Worm (Caenorhabditis elegans) whole organism, late embryonic: ENCODE measurements around the gene cest-26.
A peak's percentile ranks its signal among the peaks of the same experiment; 100 is the strongest.

ENCODE experiments used
- C08G9.2 ChIP-seq: sonication (generic microtip); optimal IDR thresholded peaks from 2 replicates; lab custom pipeline; 2016; ENCODE audit warnings: mild to moderate bottlenecking, missing genetic modification characterization, moderate library complexity, missing compliant biosample characterization
- F13H6.1 ChIP-seq: sonication (generic microtip); optimal IDR thresholded peaks from 2 replicates; lab custom pipeline; 2016; ENCODE audit warnings: missing genetic modification characterization, missing compliant biosample characterization
- K02D7.2 ChIP-seq: sonication (generic microtip); optimal IDR thresholded peaks from 2 replicates; lab custom pipeline; 2017; ENCODE audit warnings: mild to moderate bottlenecking, missing genetic modification characterization, missing compliant biosample characterization
- K09A11.1 ChIP-seq: sonication (generic microtip); optimal IDR thresholded peaks from 2 replicates; lab custom pipeline; 2017; ENCODE audit warnings: antibody characterized with exemption, mild to moderate bottlenecking, missing genetic modification characterization, missing compliant biosample characterization; ENCODE audit not compliant: insufficient read depth
- T23F11.4 ChIP-seq: fragments of 200-800 bp; sonication (Bioruptor generic); optimal IDR thresholded peaks from 2 replicates; lab custom pipeline; 2018; ENCODE audit warnings: mild to moderate bottlenecking, missing genetic modification characterization, missing compliant biosample characterization
- ahr-1 ChIP-seq: sonication (generic microtip); optimal IDR thresholded peaks from 2 replicates; lab custom pipeline; 2016; ENCODE audit warnings: missing genetic modification characterization, missing compliant biosample characterization
- ceh-18 ChIP-seq: sonication (generic microtip); optimal IDR thresholded peaks from 2 replicates; lab custom pipeline; 2016; ENCODE audit warnings: missing genetic modification characterization, missing compliant biosample characterization
- ceh-19 ChIP-seq: fragments of 200-800 bp; sonication (Bioruptor generic); optimal IDR thresholded peaks from 2 replicates; lab custom pipeline; 2018; ENCODE audit warnings: mild to moderate bottlenecking, missing genetic modification characterization, missing compliant biosample characterization
- ceh-2 ChIP-seq: sonication (generic microtip); optimal IDR thresholded peaks from 2 replicates; lab custom pipeline; 2016; ENCODE audit warnings: missing genotype, missing genetic modification characterization, missing compliant biosample characterization
- ceh-30 ChIP-seq: fragments of 150-350 bp; optimal IDR thresholded peaks from 2 replicates; lab custom pipeline; 2014; ENCODE audit warnings: missing biosample characterization, missing genetic modification characterization
- ceh-34 ChIP-seq: sonication (generic microtip); optimal IDR thresholded peaks from 2 replicates; lab custom pipeline; 2016; ENCODE audit warnings: mild to moderate bottlenecking, missing genetic modification characterization, missing compliant biosample characterization
- ceh-6 ChIP-seq: fragments of 200-800 bp; sonication (Bioruptor generic); optimal IDR thresholded peaks from 2 replicates; lab custom pipeline; 2018; ENCODE audit warnings: mild to moderate bottlenecking, missing genetic modification characterization, missing compliant biosample characterization
- che-1 ChIP-seq: sonication (generic microtip); optimal IDR thresholded peaks from 2 replicates; lab custom pipeline; 2016; ENCODE audit warnings: mild to moderate bottlenecking, missing genetic modification characterization, missing compliant biosample characterization
- elt-2 ChIP-seq: sonication (generic microtip); optimal IDR thresholded peaks from 2 replicates; lab custom pipeline; 2016; ENCODE audit warnings: missing genetic modification reagents, missing genetic modification characterization, missing compliant biosample characterization
- eyg-1 ChIP-seq: sonication (generic microtip); optimal IDR thresholded peaks from 2 replicates; lab custom pipeline; 2016; ENCODE audit warnings: missing genotype, missing genetic modification characterization, missing compliant biosample characterization
- fax-1 ChIP-seq: sonication (generic microtip); optimal IDR thresholded peaks from 2 replicates; lab custom pipeline; 2016; ENCODE audit warnings: missing genotype, missing genetic modification characterization, missing compliant biosample characterization
- gmeb-2 ChIP-seq: sonication (generic microtip); optimal IDR thresholded peaks from 2 replicates; lab custom pipeline; 2016; ENCODE audit warnings: missing genetic modification characterization, inconsistent platforms, missing compliant biosample characterization
- hlh-30 ChIP-seq: sonication (generic microtip); optimal IDR thresholded peaks from 2 replicates; lab custom pipeline; 2017; ENCODE audit warnings: antibody characterized with exemption, missing genetic modification characterization, missing compliant biosample characterization; ENCODE audit not compliant: insufficient read depth
- hlh-6 ChIP-seq: sonication (generic microtip); optimal IDR thresholded peaks from 2 replicates; lab custom pipeline; 2016; ENCODE audit warnings: missing genotype, missing genetic modification characterization, missing compliant biosample characterization
- lin-11 ChIP-seq: fragments of 200-800 bp; sonication (Bioruptor generic); optimal IDR thresholded peaks from 2 replicates; lab custom pipeline; 2018; ENCODE audit warnings: mild to moderate bottlenecking, missing genetic modification characterization, missing compliant biosample characterization
- mec-3 ChIP-seq: sonication (generic microtip); optimal IDR thresholded peaks from 2 replicates; lab custom pipeline; 2016; ENCODE audit warnings: borderline replicate concordance, missing genetic modification characterization, missing compliant biosample characterization
- nfya-1 ChIP-seq: sonication (generic microtip); optimal IDR thresholded peaks from 2 replicates; lab custom pipeline; 2017; ENCODE audit warnings: missing genetic modification characterization, mild to moderate bottlenecking, missing compliant biosample characterization, antibody characterized with exemption, moderate library complexity
- npax-4 ChIP-seq: sonication (generic microtip); optimal IDR thresholded peaks from 2 replicates; lab custom pipeline; 2016; ENCODE audit warnings: missing genetic modification characterization, missing compliant biosample characterization
- pat-9 ChIP-seq: fragments of 200-800 bp; sonication (Bioruptor generic); optimal IDR thresholded peaks from 2 replicates; lab custom pipeline; 2018; ENCODE audit warnings: mild to moderate bottlenecking, missing genetic modification characterization, moderate library complexity, missing compliant biosample characterization
- pha-2 ChIP-seq: sonication (generic microtip); optimal IDR thresholded peaks from 2 replicates; lab custom pipeline; 2017; ENCODE audit warnings: mild to moderate bottlenecking, missing genetic modification characterization, missing compliant biosample characterization
- pqm-1 ChIP-seq: sonication (generic microtip); optimal IDR thresholded peaks from 2 replicates; lab custom pipeline; 2016; ENCODE audit warnings: missing genetic modification characterization, missing compliant biosample characterization
- pros-1 ChIP-seq: fragments of 150-350 bp; optimal IDR thresholded peaks from 2 replicates; lab custom pipeline; 2014; ENCODE audit warnings: missing biosample characterization, missing genetic modification reagents, missing genetic modification characterization
- ref-2 ChIP-seq: sonication (generic microtip); optimal IDR thresholded peaks from 2 replicates; lab custom pipeline; 2016; ENCODE audit warnings: missing genetic modification characterization, missing compliant biosample characterization
- sox-2 ChIP-seq: fragments of 200-800 bp; sonication (Bioruptor generic); IDR thresholded peaks from 2 replicates; pipeline ENCODE4 v1.3.6; 2022; ENCODE audit warnings: missing genetic modification reagents, missing genetic modification characterization, missing compliant biosample characterization
- unc-3 ChIP-seq, 2 experiments: fragments of 200-800 bp in 1 of 2; sonication (Bioruptor generic) in 1 of 2; sonication (generic microtip) in 1 of 2; conservative IDR thresholded peaks in 1 of 2; optimal IDR thresholded peaks in 1 of 2; 2 replicates each; pipeline versions ENCODE4 v1.3.6 to Lab custom; 2016 to 2022; ENCODE audit warnings: missing compliant biosample characterization in 2 of 2, missing genetic modification characterization in 2 of 2, missing genetic modification reagents in 1 of 2
- unc-86 ChIP-seq: sonication (generic microtip); optimal IDR thresholded peaks from 2 replicates; lab custom pipeline; 2016; ENCODE audit warnings: missing genetic modification characterization, missing compliant biosample characterization
- zip-5 ChIP-seq: sonication (generic microtip); optimal IDR thresholded peaks from 2 replicates; lab custom pipeline; 2016; ENCODE audit warnings: missing genetic modification characterization, missing compliant biosample characterization
- ztf-16 ChIP-seq: sonication (generic microtip); optimal IDR thresholded peaks from 2 replicates; lab custom pipeline; 2017; ENCODE audit warnings: missing genetic modification characterization, missing compliant biosample characterization

The cest-26 gene

DNA sequence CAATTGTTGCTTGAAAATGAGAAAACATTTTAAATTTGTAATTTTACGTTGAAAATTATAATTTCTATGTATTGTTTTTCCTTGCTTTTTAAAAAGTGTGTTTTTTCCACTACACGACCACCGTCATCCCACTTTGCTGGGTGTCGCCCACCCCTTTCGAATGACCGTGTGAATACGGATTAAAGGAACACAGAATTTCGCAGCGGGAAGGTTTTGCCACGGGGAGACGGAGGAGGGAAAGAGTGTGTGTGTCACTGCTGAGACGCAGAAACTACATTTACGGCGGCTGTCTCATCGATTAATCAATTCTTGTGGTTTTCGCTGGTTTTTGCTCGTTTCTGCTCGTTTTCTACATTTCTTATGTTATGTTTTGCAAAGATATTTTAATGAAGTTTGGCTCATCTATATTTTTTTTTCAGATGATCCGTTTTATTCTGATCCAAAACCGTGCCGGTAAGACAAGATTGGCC, 20.4 kb upstream of the cest-26 start, which contains the start of gene aps-2 (continued):
- TF ChIP-seq zip-5 (tag; lab: Kevin White, UChicago): no peak
- no peak for TF ChIP-seq eyg-1 (tag; lab: Kevin White, UChicago)
- TF ChIP-seq npax-4 (tag; lab: Kevin White, UChicago): no peak
- no peak for TF ChIP-seq ref-2 (tag; lab: Kevin White, UChicago)
- no peak for TF ChIP-seq C08G9.2 (tag; lab: Kevin White, UChicago)
- TF ChIP-seq gmeb-2 (tag; lab: Kevin White, UChicago): no peak
- TF ChIP-seq unc-86 (tag; lab: Kevin White, UChicago): no peak
- TF ChIP-seq hlh-6 (tag; lab: Kevin White, UChicago): no peak
- TF ChIP-seq ceh-2 (tag; lab: Kevin White, UChicago): peak; percentile 32
- TF ChIP-seq pat-9 (tag; lab: Kevin White, UChicago): no peak
- TF ChIP-seq K02D7.2 (tag; lab: Kevin White, UChicago): no peak
- no peak for TF ChIP-seq ztf-16 (tag; lab: Kevin White, UChicago)
- peak; percentile 4 for TF ChIP-seq ceh-18 (tag; lab: Kevin White, UChicago)
- TF ChIP-seq ceh-19: no peak

DNA sequence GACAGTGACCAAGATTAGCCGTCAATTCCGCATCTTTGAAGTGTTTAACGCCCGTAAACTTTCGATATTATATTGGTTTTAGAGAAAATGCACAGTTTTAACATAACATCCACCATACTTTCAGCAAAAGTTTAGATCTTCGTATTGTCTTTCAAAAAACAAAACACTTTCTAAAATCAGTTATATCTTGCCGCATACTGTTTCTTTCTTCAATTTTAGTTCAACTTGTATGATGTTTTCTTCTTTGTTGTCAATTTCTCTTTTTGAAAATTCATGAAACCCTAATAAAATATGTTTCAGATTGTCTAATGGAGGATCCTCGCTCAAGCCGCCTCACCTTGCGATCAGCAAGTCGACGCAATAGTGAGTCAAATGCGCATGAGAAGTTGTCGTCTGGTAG, 16.4 kb upstream of the cest-26 start, which contains the start of gene F02E8.4:
F02E8.4 (plus strand) TSS at position 301 of the 400 bp plus-strand sequence.
- TF ChIP-seq gmeb-2 (tag; lab: Kevin White, UChicago) (no peak), che-1 (tag; lab: Kevin White, UChicago) (no peak), ahr-1 (tag; lab: Kevin White, UChicago) (no peak), pqm-1 (tag; lab: Kevin White, UChicago) (no peak), mec-3 (no peak), sox-2 (GFP tag; lab: Robert Waterston, UW) (no peak), hlh-30 (tag; lab: Kevin White, UChicago) (no peak)

DNA sequence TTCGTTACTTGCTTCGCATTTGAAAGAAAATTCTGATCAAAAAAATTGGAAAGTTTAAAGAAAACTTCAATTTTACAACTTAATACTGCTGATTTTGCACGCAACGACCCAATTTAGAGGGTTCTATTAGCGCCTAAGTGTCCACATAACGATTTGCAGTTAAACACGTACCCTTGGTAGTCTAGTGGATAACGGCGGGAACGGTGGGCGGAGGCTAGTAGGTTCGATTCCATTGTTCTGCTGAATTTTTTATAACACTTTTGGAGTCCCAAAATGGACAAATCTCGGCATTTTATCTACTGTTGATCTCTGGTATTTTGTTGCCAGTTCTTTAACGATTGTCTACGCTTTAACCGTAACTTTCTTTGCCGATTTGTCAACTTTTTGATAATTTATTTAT, 15.6 kb upstream of the cest-26 start:
- TF ChIP-seq hlh-30 (tag; lab: Kevin White, UChicago): no peak

DNA sequence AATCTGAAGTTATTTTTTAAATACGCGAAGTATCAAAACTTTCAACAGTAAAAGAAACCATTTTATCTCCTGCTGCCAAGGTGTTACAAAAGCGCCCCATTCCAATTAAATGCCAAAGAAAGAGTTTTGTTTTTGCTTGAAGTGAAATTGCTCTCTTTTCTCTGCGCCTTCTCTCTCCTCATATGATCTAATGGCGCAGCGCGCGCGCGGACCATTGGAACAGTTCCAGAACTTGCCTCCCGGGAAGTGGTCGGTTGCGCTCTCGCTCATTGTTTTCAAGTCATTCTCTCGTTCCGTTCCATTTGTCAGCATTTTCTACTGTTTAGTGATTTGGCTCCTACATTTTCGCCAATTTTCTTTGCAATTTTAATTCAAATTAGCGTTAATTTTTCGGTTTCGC, 14.5 kb upstream of the cest-26 start:
- TF ChIP-seq fax-1 (no peak), hlh-30 (tag; lab: Kevin White, UChicago) (no peak), T23F11.4 (no peak), pat-9 (tag; lab: Kevin White, UChicago) (no peak), ceh-30 (tag; lab: Kevin White, UChicago) (no peak), K02D7.2 (tag; lab: Kevin White, UChicago) (no peak), eyg-1 (tag; lab: Kevin White, UChicago) (no peak), lin-11 (tag; lab: Kevin White, UChicago) (no peak), ahr-1 (tag; lab: Kevin White, UChicago) (no peak)

DNA sequence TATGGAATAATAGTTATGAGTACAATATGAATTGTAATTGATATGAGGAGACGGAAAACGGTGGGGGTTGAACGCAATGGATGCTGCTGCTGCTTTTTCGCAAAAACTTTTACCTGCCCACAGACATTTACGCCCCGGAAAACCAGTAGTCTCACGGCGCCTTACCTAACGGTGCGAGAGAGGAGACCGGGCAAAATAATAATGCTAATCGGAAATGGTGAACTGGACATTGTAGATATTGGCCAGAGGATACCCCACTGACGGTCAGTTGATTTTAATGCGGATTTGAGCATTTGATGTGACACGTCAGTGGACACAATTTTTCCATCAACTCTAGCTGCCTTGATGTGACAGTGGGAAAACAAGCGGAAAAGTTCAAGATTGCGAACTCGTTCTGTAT, 10.8 kb upstream of the cest-26 start, which contains the start of gene mltn-13:
mltn-13 (minus strand) TSS at position 101 of the 400 bp plus-strand sequence.
- TF ChIP-seq unc-3 (GFP tag; conservative IDR thresholded peaks at IDR 0.05; lab: Robert Waterston, UW) (no peak), unc-3 (tag; optimal IDR thresholded peaks at IDR 0.05; lab: Kevin White, UChicago) (no peak), ahr-1 (tag; lab: Kevin White, UChicago) (no peak), pros-1 (no peak), pha-2 (tag; lab: Kevin White, UChicago) (no peak)

DNA sequence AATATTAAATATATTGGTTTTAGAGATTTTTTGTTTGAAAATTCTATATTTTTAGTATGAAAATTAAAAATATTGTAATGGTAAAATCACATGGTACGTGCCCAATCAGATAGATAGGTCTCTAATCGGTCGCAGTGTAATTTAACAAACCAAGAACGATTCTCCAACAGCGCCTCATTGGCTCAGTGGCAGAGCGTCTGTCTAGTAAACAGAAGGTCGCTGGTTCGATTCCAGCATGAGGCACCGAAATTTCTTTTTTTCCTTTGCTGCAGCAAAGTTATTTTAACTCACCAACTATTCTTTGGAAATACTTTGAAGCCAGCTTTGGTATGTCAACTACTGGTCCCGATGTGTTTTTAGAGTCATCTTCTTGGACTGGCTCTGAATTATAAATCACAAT, 7.4 kb upstream of the cest-26 start:
- TF ChIP-seq K02D7.2 (tag; lab: Kevin White, UChicago) (no peak), elt-2 (tag; lab: Kevin White, UChicago) (peak; percentile 15), lin-11 (tag; lab: Kevin White, UChicago) (peak; percentile 4), ceh-6 (GFP tag; lab: Kevin White, UChicago) (peak; percentile 8), che-1 (tag; lab: Kevin White, UChicago) (peak; percentile 21), F13H6.1 (tag; lab: Kevin White, UChicago) (no peak), fax-1 (no peak), nfya-1 (tag; lab: Kevin White, UChicago) (peak; percentile 7), ceh-34 (peak; percentile 8), K09A11.1 (tag; lab: Kevin White, UChicago) (no peak)
